Fruit fly (Drosophila melanogaster) whole organism, larva: ENCODE data around the gene CG9107.

ENCODE experiments used
- noc ChIP-seq: fragments of 200-800 bp; sonication (Bioruptor generic); optimal IDR thresholded peaks from 3 replicates; lab custom pipeline; 2019; ENCODE audit warnings: missing biosample characterization, mild to moderate bottlenecking, missing genetic modification characterization, moderate library complexity

CG9107 gene

DNA sequence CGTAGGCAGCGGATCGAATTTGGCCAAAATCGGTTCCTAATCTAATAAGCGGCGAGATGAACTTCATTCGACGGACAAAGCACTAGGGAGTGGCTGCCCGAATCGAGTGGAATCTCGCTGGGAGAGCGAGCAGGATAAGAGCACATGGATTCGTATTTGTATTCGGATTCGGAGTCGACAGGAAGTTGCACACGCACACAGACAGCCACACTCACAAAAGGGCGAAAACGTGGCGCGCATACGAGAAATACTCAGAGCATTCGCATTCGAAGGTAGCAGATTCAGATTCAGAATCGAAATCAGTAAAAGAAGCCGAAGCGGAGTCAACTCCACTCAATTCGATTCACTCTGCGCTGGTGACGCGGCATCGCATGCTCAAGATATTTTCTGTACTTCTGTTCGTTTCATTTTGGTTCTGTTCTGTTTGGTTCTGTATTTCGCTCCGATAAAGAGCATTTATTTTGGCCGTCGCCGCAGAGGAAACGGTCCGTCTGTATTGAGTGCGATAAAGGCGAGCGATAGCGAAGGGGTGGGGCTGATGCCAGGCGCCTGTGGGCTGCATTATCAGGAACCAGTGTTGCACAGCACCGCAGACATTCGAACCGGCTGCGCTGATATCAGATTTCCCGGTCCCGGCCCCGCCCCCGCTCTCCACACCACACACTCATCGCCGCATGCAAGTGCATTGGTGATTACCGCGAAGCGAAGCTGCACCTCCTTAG, 45.8 kb downstream of the CG9107 start:
- no peak for TF ChIP-seq noc (tag; lab: Kevin White, UChicago)

DNA sequence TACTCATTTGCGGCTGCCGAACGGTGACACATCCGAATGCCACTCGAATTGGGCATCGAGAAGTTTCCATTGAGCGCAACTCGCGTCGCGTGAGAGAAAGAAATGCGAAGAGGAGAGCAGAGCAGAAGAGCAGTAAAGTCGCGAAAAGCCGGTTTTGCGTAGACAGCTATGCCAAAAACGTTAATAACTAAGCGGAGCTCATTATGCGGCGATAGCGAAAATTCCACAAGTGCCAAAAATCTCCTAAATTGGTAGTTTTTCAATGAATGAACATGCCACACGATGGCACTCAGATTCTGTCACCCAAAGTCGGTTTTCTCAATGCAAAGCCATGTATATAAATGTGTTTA, 46.6 kb downstream of the CG9107 start:
- no peak for TF ChIP-seq noc (tag; lab: Kevin White, UChicago)

DNA sequence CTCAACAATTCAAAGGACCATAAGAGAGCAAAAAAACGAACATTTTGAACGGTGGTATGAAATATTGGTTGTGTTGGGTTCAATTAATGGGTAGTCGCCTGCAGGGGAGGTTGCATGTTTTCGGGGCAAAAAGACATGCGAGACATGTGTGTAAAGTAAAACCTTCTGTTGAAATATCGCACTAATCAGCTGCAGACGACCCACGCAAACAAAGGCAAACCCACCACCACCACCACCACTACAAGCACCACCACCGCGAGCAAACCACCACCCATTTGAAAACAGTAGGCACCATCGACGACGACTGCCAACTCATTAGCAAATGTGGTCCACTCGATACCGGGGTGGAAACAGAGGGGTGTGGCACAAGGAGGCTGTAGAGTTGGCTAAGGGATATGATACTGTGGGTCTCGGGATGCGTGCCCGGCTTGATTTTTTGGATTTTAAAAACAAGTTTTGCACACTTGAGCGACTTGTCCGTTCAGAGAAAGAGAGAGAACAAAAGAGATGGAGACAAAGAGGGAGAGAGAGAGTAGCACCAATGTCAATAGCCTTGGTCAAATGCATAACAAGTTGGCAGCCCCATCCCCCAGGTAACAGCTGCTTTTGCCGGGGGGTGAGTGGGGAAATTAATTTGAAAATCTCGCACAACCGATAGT, 47.1 kb downstream of the CG9107 start:
- TF ChIP-seq noc (tag; lab: Kevin White, UChicago), result peak; percentile 36

DNA sequence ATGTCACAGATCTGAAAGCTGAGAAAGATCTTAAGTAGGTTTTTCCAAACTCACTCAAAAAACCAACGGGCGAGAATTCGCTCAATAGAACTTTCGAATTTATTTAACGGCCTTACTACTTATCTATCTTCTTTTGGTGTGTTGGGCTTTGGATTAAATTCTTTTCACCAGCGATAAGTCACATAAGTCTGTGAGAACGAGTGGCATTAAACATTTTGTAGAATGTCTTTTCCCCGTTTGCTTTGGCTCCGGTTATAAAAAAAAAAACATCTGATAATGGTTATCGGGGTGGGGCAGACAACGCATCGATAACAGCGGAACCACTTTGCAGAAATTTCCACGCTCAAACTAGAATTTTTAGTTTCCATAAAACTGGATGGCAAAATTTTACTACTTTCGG, 48.7 kb downstream of the CG9107 start:
- peak; percentile 19 for TF ChIP-seq noc (tag; lab: Kevin White, UChicago)

DNA sequence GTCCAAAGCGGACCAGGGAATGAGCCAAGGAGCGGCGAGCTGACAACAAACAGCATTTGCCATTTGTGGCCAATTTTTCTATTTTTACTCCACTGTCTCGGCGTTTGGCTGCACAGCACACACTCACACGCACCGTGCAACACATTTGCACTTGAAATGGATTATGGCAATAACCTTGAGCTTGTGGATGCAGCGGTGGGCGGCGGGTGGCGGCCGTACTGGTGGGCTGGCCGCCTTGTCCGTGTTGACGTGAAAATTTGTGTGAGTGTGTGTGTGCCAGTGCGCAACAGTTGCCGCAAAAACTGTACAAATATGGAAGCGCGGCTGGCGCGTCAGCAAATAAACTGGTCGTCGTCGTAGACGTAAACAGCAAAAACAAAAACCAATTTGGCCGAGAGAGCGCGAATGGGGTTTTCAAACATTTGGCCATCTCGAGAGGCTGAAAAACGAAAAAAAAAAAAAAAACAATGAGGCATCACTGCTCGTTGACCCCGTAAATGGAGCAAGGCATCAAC, 49.3 kb downstream of the CG9107 start:
- TF ChIP-seq noc (tag; lab: Kevin White, UChicago), result no peak

DNA sequence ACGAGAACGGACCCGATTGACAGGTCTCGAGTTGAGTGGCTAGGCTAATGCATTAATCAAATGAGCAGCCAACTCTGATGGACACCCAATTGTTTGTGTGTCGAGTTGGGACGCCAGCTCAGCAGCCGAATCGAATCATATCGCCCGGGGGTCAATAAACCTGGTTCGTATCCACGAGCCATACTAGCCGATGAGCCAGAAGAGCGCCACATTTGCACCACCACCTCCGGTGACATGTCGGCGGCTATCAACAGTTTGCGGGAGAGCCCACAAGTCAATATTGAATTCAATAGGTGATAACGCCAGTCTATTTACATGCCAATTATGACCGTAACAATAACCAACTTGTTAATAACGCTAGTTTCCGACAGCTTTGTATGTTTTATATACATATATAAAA, 50.2 kb downstream of the CG9107 start:
- TF ChIP-seq noc (tag; lab: Kevin White, UChicago), result peak; percentile 34
